Worm (Caenorhabditis elegans) whole organism, young adult: ENCODE results near the gene R53.5.

ENCODE experiments used
- B0035.1 ChIP-seq: sonication (generic microtip); optimal IDR thresholded peaks from 2 replicates; lab custom pipeline; 2016; ENCODE audit warnings: missing genetic modification characterization, mild to moderate bottlenecking, missing compliant biosample characterization, missing genotype, missing genetic modification reagents
- D2030.7 ChIP-seq: fragments of 200-800 bp; sonication (Bioruptor generic); IDR thresholded peaks from 2 replicates; pipeline ENCODE4 v1.3.6; 2022; ENCODE audit warnings: missing genetic modification reagents, missing genetic modification characterization, missing compliant biosample characterization
- F37B4.10 ChIP-seq: fragments of 200-800 bp; sonication (Bioruptor generic); IDR thresholded peaks from 2 replicates; pipeline ENCODE4 v1.3.6; 2022; ENCODE audit warnings: missing genetic modification characterization, missing compliant biosample characterization
- F55B11.4 ChIP-seq: sonication (generic microtip); optimal IDR thresholded peaks from 2 replicates; lab custom pipeline; 2016; ENCODE audit warnings: missing compliant biosample characterization, missing genetic modification characterization, borderline replicate concordance; ENCODE audit not compliant: insufficient read depth
- Y53G8AR.9 ChIP-seq: fragments of 200-800 bp; sonication (Bioruptor generic); conservative IDR thresholded peaks from 2 replicates; pipeline ENCODE4 v1.3.6; 2022; ENCODE audit warnings: missing genetic modification reagents, missing genetic modification characterization, missing compliant biosample characterization
- Y56A3A.18 ChIP-seq: fragments of 200-800 bp; sonication (Bioruptor generic); IDR thresholded peaks from 2 replicates; pipeline ENCODE4 v1.3.6; 2022; ENCODE audit warnings: missing genetic modification reagents, missing genetic modification characterization, missing compliant biosample characterization
- ama-1 ChIP-seq, 3 experiments: fragments of 150-350 bp in 1 of 3; sonication (generic microtip) in 2 of 3; optimal IDR thresholded peaks; 2 replicates each; lab custom pipeline; 2014 to 2018; ENCODE audit warnings: missing biosample characterization in 2 of 3, missing genetic modification characterization in 2 of 3, missing genetic modification reagents in 2 of 3
- attf-5 ChIP-seq: fragments of 200-800 bp; sonication (Bioruptor generic); optimal IDR thresholded peaks from 2 replicates; lab custom pipeline; 2018; ENCODE audit warnings: mild to moderate bottlenecking, missing genetic modification characterization, missing compliant biosample characterization
- attf-6 ChIP-seq: fragments of 200-800 bp; sonication (Bioruptor generic); IDR thresholded peaks from 2 replicates; pipeline ENCODE4 v1.3.6; 2022; ENCODE audit warnings: missing genetic modification reagents, missing genetic modification characterization, missing compliant biosample characterization
- bed-1 ChIP-seq: fragments of 200-800 bp; sonication (Bioruptor generic); IDR thresholded peaks from 2 replicates; pipeline ENCODE4 v1.3.6; 2022; ENCODE audit warnings: missing genetic modification reagents, missing genetic modification characterization, missing compliant biosample characterization
- cebp-1 ChIP-seq, 2 experiments: fragments of 200-800 bp in 1 of 2; sonication (Bioruptor generic) in 1 of 2; sonication (generic microtip) in 1 of 2; IDR thresholded peaks in 1 of 2; optimal IDR thresholded peaks in 1 of 2; 2 replicates each; pipeline versions ENCODE4 v1.3.6 to Lab custom; 2017 to 2022; ENCODE audit warnings: missing compliant biosample characterization in 2 of 2, missing genetic modification characterization in 2 of 2, mild to moderate bottlenecking in 1 of 2, missing genetic modification reagents in 1 of 2, moderate library complexity in 1 of 2
- ceh-79 ChIP-seq: sonication (generic microtip); optimal IDR thresholded peaks from 2 replicates; lab custom pipeline; 2017; ENCODE audit warnings: mild to moderate bottlenecking, missing genetic modification characterization, missing compliant biosample characterization
- ceh-91 ChIP-seq: fragments of 200-800 bp; sonication (Bioruptor generic); IDR thresholded peaks from 2 replicates; pipeline ENCODE4 v1.3.6; 2022; ENCODE audit warnings: missing genetic modification reagents, missing genetic modification characterization, missing compliant biosample characterization
- die-1 ChIP-seq: sonication (generic microtip); optimal IDR thresholded peaks from 2 replicates; lab custom pipeline; 2016; ENCODE audit warnings: missing genotype, mild to moderate bottlenecking, missing genetic modification characterization, missing compliant biosample characterization
- egl-18 ChIP-seq: fragments of 200-800 bp; sonication (Bioruptor generic); IDR thresholded peaks from 2 replicates; pipeline ENCODE4 v1.3.6; 2022; ENCODE audit warnings: missing genetic modification reagents, missing genetic modification characterization, missing compliant biosample characterization
- egl-44 ChIP-seq: fragments of 200-800 bp; sonication (Bioruptor generic); IDR thresholded peaks from 2 replicates; pipeline ENCODE4 v1.3.6; 2022; ENCODE audit warnings: missing genetic modification reagents, missing genetic modification characterization, missing compliant biosample characterization
- gei-17 ChIP-seq: fragments of 200-800 bp; sonication (Bioruptor generic); optimal IDR thresholded peaks from 2 replicates; lab custom pipeline; 2018; ENCODE audit warnings: mild to moderate bottlenecking, missing genetic modification characterization, missing compliant biosample characterization
- hlh-12 ChIP-seq: sonication (generic microtip); optimal IDR thresholded peaks from 2 replicates; lab custom pipeline; 2016; ENCODE audit warnings: missing genetic modification characterization, missing compliant biosample characterization
- hlh-26 ChIP-seq: fragments of 200-800 bp; sonication (Bioruptor generic); conservative IDR thresholded peaks from 2 replicates; pipeline ENCODE4 v1.3.6; 2022; ENCODE audit warnings: missing genetic modification reagents, missing genetic modification characterization, missing compliant biosample characterization
- hsf-1 ChIP-seq: fragments of 200-800 bp; sonication (Bioruptor generic); IDR thresholded peaks from 2 replicates; pipeline ENCODE4 v1.3.6; 2022; ENCODE audit warnings: missing genetic modification reagents, missing genetic modification characterization, missing compliant biosample characterization
- lin-40 ChIP-seq: sonication (generic microtip); optimal IDR thresholded peaks from 2 replicates; lab custom pipeline; 2016; ENCODE audit warnings: missing genetic modification characterization, mild to moderate bottlenecking, missing compliant biosample characterization, missing genotype, missing genetic modification reagents
- lir-1 ChIP-seq: fragments of 200-800 bp; sonication (Bioruptor generic); conservative IDR thresholded peaks from 2 replicates; pipeline ENCODE4 v1.3.6; 2022; ENCODE audit warnings: missing genetic modification reagents, missing genetic modification characterization, missing compliant biosample characterization
- lsy-27 ChIP-seq: sonication (generic microtip); optimal IDR thresholded peaks from 2 replicates; lab custom pipeline; 2017; ENCODE audit warnings: missing genetic modification characterization, mild to moderate bottlenecking, missing compliant biosample characterization, antibody characterized with exemption, missing genotype, borderline replicate concordance; ENCODE audit not compliant: insufficient read depth
- madf-3 ChIP-seq: fragments of 200-800 bp; sonication (Bioruptor generic); IDR thresholded peaks from 2 replicates; pipeline ENCODE4 v1.3.6; 2022; ENCODE audit warnings: missing genetic modification reagents, missing genetic modification characterization, missing compliant biosample characterization
- madf-8 ChIP-seq: fragments of 200-800 bp; sonication (Bioruptor generic); conservative IDR thresholded peaks from 2 replicates; pipeline ENCODE4 v1.3.6; 2022; ENCODE audit warnings: missing genetic modification reagents, missing genetic modification characterization, missing compliant biosample characterization
- mcd-1 ChIP-seq: fragments of 200-800 bp; sonication (Bioruptor generic); IDR thresholded peaks from 2 replicates; pipeline ENCODE4 v1.3.6; 2022; ENCODE audit warnings: missing genetic modification reagents, missing genetic modification characterization, missing compliant biosample characterization
- mes-4 ChIP-seq: sonication (generic microtip); optimal IDR thresholded peaks from 2 replicates; lab custom pipeline; 2016; ENCODE audit warnings: missing genotype, missing genetic modification characterization, missing compliant biosample characterization
- mxl-1 ChIP-seq: sonication (generic microtip); optimal IDR thresholded peaks from 2 replicates; lab custom pipeline; 2016; ENCODE audit warnings: missing genetic modification characterization, missing compliant biosample characterization
- nfya-2 ChIP-seq: fragments of 200-800 bp; sonication (Bioruptor generic); IDR thresholded peaks from 2 replicates; pipeline ENCODE4 v1.3.6; 2022; ENCODE audit warnings: missing genetic modification reagents, missing genetic modification characterization, missing compliant biosample characterization
- nhr-80 ChIP-seq: sonication (generic microtip); optimal IDR thresholded peaks from 2 replicates; lab custom pipeline; 2016; ENCODE audit warnings: missing genetic modification characterization, missing compliant biosample characterization
- pbrm-1 ChIP-seq: fragments of 200-800 bp; sonication (Bioruptor generic); IDR thresholded peaks from 2 replicates; pipeline ENCODE4 v1.3.6; 2022; ENCODE audit warnings: missing genetic modification reagents, missing genetic modification characterization, missing compliant biosample characterization
- pha-4 ChIP-seq: fragments of 150-350 bp; sonication (generic microtip); optimal IDR thresholded peaks from 2 replicates; lab custom pipeline; 2014; ENCODE audit warnings: missing biosample characterization, missing genetic modification reagents, missing genetic modification characterization
- rpc-1 ChIP-seq, 2 experiments: fragments of 150-350 bp in 1 of 2; sonication (generic microtip) in 1 of 2; optimal IDR thresholded peaks; 2 replicates each; lab custom pipeline; 2014 to 2018; ENCODE audit warnings: missing biosample characterization in 1 of 2, missing genetic modification characterization in 1 of 2, missing genetic modification reagents in 1 of 2, missing genotype in 1 of 2
- snpc-1.1 ChIP-seq: sonication (generic microtip); optimal IDR thresholded peaks from 2 replicates; lab custom pipeline; 2017; ENCODE audit warnings: missing genetic modification characterization, mild to moderate bottlenecking, missing compliant biosample characterization, antibody characterized with exemption, moderate library complexity, missing genotype, missing genetic modification reagents; ENCODE audit not compliant: insufficient read depth
- snpc-3.4 ChIP-seq: sonication (generic microtip); optimal IDR thresholded peaks from 2 replicates; lab custom pipeline; 2017; ENCODE audit warnings: missing genetic modification characterization, mild to moderate bottlenecking, missing compliant biosample characterization, antibody characterized with exemption, moderate library complexity, missing genotype, missing genetic modification reagents
- snpc-4 ChIP-seq, 5 experiments: fragments of 150-350 bp in 1 of 5; sonication (generic microtip) in 4 of 5; optimal IDR thresholded peaks; 2 replicates each; lab custom pipeline; 2014 to 2018; ENCODE audit warnings: missing genetic modification characterization in 5 of 5, missing biosample characterization in 3 of 5, antibody characterized with exemption in 2 of 5, mild to moderate bottlenecking in 2 of 5, missing compliant biosample characterization in 2 of 5, missing genotype in 2 of 5, moderate library complexity in 2 of 5, missing genetic modification reagents in 1 of 5
- tbp1 ChIP-seq: fragments of 200-800 bp; sonication (Bioruptor generic); optimal IDR thresholded peaks from 2 replicates; lab custom pipeline; 2018; ENCODE audit warnings: mild to moderate bottlenecking, missing genetic modification characterization, missing compliant biosample characterization
- tbx-9 ChIP-seq: sonication (generic microtip); optimal IDR thresholded peaks from 2 replicates; lab custom pipeline; 2016; ENCODE audit warnings: borderline replicate concordance, missing genetic modification characterization, inconsistent platforms, missing compliant biosample characterization
- tlf-1 ChIP-seq: fragments of 200-800 bp; sonication (Bioruptor generic); optimal IDR thresholded peaks from 2 replicates; lab custom pipeline; 2018; ENCODE audit warnings: mild to moderate bottlenecking, missing genetic modification characterization, missing compliant biosample characterization
- unc-130 ChIP-seq: sonication (generic microtip); optimal IDR thresholded peaks from 2 replicates; lab custom pipeline; 2016; ENCODE audit warnings: missing genetic modification reagents, missing genetic modification characterization, missing compliant biosample characterization
- zfh-2 ChIP-seq: fragments of 200-800 bp; sonication (Bioruptor generic); conservative IDR thresholded peaks from 2 replicates; pipeline ENCODE4 v1.3.6; 2022; ENCODE audit warnings: missing genetic modification reagents, missing genetic modification characterization, missing compliant biosample characterization
- zim-3 ChIP-seq: sonication (generic microtip); optimal IDR thresholded peaks from 2 replicates; lab custom pipeline; 2017; ENCODE audit warnings: mild to moderate bottlenecking, missing genetic modification characterization, moderate library complexity, missing compliant biosample characterization
- ztf-22 ChIP-seq: fragments of 200-800 bp; sonication (Bioruptor generic); optimal IDR thresholded peaks from 2 replicates; lab custom pipeline; 2018; ENCODE audit warnings: mild to moderate bottlenecking, missing genetic modification characterization, moderate library complexity, missing compliant biosample characterization
- ztf-3 ChIP-seq: fragments of 200-800 bp; sonication (Bioruptor generic); optimal IDR thresholded peaks from 2 replicates; lab custom pipeline; 2018; ENCODE audit warnings: mild to moderate bottlenecking, missing genetic modification characterization, missing compliant biosample characterization

The R53.5 gene

DNA sequence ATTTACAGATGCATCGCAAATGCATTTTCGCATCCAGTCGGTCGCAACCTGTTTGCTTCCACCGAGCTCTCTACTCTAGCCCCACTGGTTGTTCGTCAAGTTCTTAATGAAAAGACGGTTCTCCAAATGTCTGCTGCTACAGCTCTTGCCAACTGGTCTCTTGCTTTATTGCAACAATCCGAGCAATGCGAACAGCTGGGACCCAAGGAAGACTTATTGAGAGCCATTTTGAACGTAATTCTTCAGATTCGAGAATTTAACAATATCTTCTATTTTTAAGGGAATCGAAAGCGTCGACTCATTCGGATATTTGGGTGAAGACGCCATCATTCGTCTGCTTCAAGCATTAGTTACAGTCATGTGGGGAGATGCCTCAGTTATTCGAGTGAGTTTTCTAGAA, 27.0 kb downstream of the R53.5 start:
- TF ChIP-seq pha-4 (tag; lab: Kevin White, UChicago) (no peak), lir-1 (GFP tag; lab: Robert Waterston, UW) (no peak), snpc-3.4 (tag; lab: Kevin White, UChicago) (no peak), lsy-27 (tag; lab: Kevin White, UChicago) (no peak), zfh-2 (GFP tag; lab: Robert Waterston, UW) (no peak), egl-44 (no peak), egl-18 (GFP tag; lab: Robert Waterston, UW) (no peak), zim-3 (tag; lab: Kevin White, UChicago) (no peak), D2030.7 (GFP tag; lab: Robert Waterston, UW) (no peak), nfya-2 (GFP tag; lab: Robert Waterston, UW) (no peak), ceh-79 (tag; lab: Kevin White, UChicago) (no peak), tbx-9 (tag; lab: Kevin White, UChicago) (no peak), hlh-26 (GFP tag; lab: Robert Waterston, UW) (no peak), tbp1 (no peak), attf-5 (GFP tag; lab: Kevin White, UChicago) (no peak), ztf-22 (GFP tag; lab: Kevin White, UChicago) (no peak), lin-40 (tag; lab: Kevin White, UChicago) (no peak), cebp-1 (GFP tag; IDR thresholded peaks at IDR 0.05; lab: Robert Waterston, UW) (no peak), cebp-1 (tag; optimal IDR thresholded peaks at IDR 0.05; lab: Kevin White, UChicago) (no peak)
- TF ChIP-seq, all 124 proteins: peak for 0

DNA sequence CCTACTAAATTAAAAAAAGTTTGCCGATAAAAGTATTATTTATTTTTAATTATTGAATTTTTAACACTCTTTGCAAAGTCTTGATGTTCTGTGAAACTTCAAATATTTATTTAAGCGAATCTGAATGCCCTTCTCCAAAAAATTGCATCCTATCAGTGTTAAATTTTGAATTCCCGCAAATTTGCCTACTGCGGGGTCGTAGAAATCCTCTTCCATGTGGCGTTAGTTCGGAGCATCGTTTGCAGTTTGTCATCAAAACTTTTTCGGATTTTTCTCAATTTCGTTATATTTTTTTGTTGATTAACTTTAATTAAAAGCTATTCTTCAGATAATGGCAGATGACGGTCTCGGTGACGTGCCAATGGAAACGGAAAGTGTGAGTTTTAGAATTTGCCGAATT, 29.9 kb downstream of the R53.5 start, which contains the start of gene ufd-3:
ufd-3 (plus strand) TSS at position 324 of the 400 bp plus-strand sequence.
- no peak for TF ChIP-seq mxl-1 (tag; lab: Kevin White, UChicago)
- TF ChIP-seq pbrm-1, result peak; percentile 54; the same call in 1 of the 2 replicates
- TF ChIP-seq zfh-2 (GFP tag; lab: Robert Waterston, UW), result no peak
- peak; percentile 33; the same call in 1 of the 2 replicates for TF ChIP-seq madf-8 (GFP tag; lab: Robert Waterston, UW)
- TF ChIP-seq nhr-80, result peak; percentile 33
- TF ChIP-seq rpc-1 (optimal IDR thresholded peaks at IDR 0.05; lab: Kevin White, UChicago), result no peak
- TF ChIP-seq rpc-1 (tag; optimal IDR thresholded peaks at IDR 0.05; lab: Kevin White, UChicago), result no peak
- TF ChIP-seq nfya-2 (GFP tag; lab: Robert Waterston, UW), result 0 out of 2 replicates have a peak, but pooled peaks have one; percentile 45
- TF ChIP-seq snpc-4 (GFP tag; optimal IDR thresholded peaks at IDR 0.05; lab: Kevin White, UChicago), result peak; percentile 5
- peak; percentile 9 to 34 (median 24) for TF ChIP-seq snpc-4 (tag; optimal IDR thresholded peaks at IDR 0.05; lab: Kevin White, UChicago)
- peak; percentile 90 for TF ChIP-seq unc-130 (GFP tag; lab: Kevin White, UChicago)
- TF ChIP-seq F37B4.10 (GFP tag; lab: Robert Waterston, UW), result no peak
- peak; percentile 19; the same call in 1 of the 2 replicates for TF ChIP-seq ceh-91 (GFP tag; lab: Robert Waterston, UW)
- peak; percentile 45 for TF ChIP-seq tlf-1 (GFP tag; lab: Kevin White, UChicago)
- TF ChIP-seq die-1, result no peak
- TF ChIP-seq ztf-22 (GFP tag; lab: Kevin White, UChicago), result no peak
- TF ChIP-seq attf-6 (GFP tag; lab: Robert Waterston, UW), result 0 out of 2 replicates have a peak, but pooled peaks have one; percentile 22
- TF ChIP-seq snpc-3.4 (tag; lab: Kevin White, UChicago), result peak; percentile 58
- TF ChIP-seq ama-1 (optimal IDR thresholded peaks at IDR 0.05; lab: Kevin White, UChicago), result no peak
- no peak for TF ChIP-seq ama-1 (GFP tag; optimal IDR thresholded peaks at IDR 0.05; lab: Kevin White, UChicago)
- no peak for TF ChIP-seq Y56A3A.18 (GFP tag; lab: Robert Waterston, UW)
- no peak for TF ChIP-seq ztf-3 (GFP tag; lab: Kevin White, UChicago)
- TF ChIP-seq B0035.1, result peak; percentile 58
- peak; percentile 72 for TF ChIP-seq mcd-1 (GFP tag; lab: Robert Waterston, UW)
- no peak for TF ChIP-seq Y53G8AR.9 (GFP tag; lab: Robert Waterston, UW)
- TF ChIP-seq madf-3 (GFP tag; lab: Robert Waterston, UW), result 0 out of 2 replicates have a peak, but pooled peaks have one; percentile 59
- TF ChIP-seq bed-1 (GFP tag; lab: Robert Waterston, UW), result no peak
- TF ChIP-seq snpc-1.1, result no peak
- TF ChIP-seq mes-4 (tag; lab: Kevin White, UChicago), result no peak
- TF ChIP-seq F55B11.4 (tag; lab: Kevin White, UChicago), result no peak
- TF ChIP-seq hlh-12 (tag; lab: Kevin White, UChicago), result no peak
- no peak; the same call in 1 of the 2 replicates for TF ChIP-seq hsf-1 (GFP tag; lab: Robert Waterston, UW)
- no peak for TF ChIP-seq gei-17 (GFP tag; lab: Kevin White, UChicago)
